Fruit fly (Drosophila melanogaster) Kc167 (cell line): ENCODE measurements around the gene Aps.

Experiments used
- Sin3A ChIP-seq: fragments of >200 bp; optimal IDR thresholded peaks from 2 replicates; lab custom pipeline; 2018; ENCODE audit warnings: missing external identifiers
- h ChIP-seq: fragments of >200 bp; optimal IDR thresholded peaks from 3 replicates; lab custom pipeline; 2018; ENCODE audit warnings: missing external identifiers
- psq ChIP-seq: fragments of >200 bp; optimal IDR thresholded peaks from 2 replicates; lab custom pipeline; 2017; ENCODE audit warnings: missing external identifiers
- ttk ChIP-seq: sonication (Bioruptor generic); optimal IDR thresholded peaks from 2 replicates; lab custom pipeline; 2017; ENCODE audit warnings: missing external identifiers

- TF ChIP-seq h (lab: Kevin White, UChicago) = no peak
- TF ChIP-seq ttk (lab: Kevin White, UChicago) = no peak
- TF ChIP-seq psq (lab: Kevin White, UChicago) = no peak
- TF ChIP-seq Sin3A (lab: Kevin White, UChicago) = no peak
Observed at dm6 chr3L:10927953-10928352, 29.0 kb upstream of the Aps start.
